Fruit fly (Drosophila melanogaster) S2 (cell line): ENCODE results near the gene Hs6st.

ENCODE experiments used
- CG8478 ChIP-seq: fragments of >200 bp; optimal IDR thresholded peaks from 2 replicates; lab custom pipeline; 2018
- CTCF ChIP-seq, 2 experiments: fragments of >200 bp; optimal IDR thresholded peaks; 2 replicates each; lab custom pipeline; 2018

DNA sequence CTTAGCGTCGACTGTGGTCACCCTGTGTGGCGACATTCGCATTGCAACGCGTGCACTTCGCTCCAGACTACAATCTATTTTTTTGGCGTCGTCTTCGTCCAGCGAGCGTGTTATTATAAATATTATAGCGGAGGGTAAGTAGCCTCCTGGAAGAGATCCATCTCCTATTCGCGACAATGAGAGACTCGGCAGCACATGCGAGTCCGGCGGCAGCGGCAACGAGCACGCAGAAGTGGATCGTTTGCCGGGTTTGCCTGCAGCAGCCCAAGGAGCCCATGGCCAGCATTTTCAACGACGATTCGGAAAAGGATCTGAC, 23.4 kb upstream of the Hs6st start, which contains the start of gene idc:
- TF ChIP-seq CG8478 (lab: Kevin White, UChicago) (no peak), CTCF (optimal IDR thresholded peaks at IDR 0.05; lab: Kevin White, UChicago) (no peak)
